Fruit fly (Drosophila melanogaster): ENCODE data around the gene Frq1.

Frq1 gene

DNA sequence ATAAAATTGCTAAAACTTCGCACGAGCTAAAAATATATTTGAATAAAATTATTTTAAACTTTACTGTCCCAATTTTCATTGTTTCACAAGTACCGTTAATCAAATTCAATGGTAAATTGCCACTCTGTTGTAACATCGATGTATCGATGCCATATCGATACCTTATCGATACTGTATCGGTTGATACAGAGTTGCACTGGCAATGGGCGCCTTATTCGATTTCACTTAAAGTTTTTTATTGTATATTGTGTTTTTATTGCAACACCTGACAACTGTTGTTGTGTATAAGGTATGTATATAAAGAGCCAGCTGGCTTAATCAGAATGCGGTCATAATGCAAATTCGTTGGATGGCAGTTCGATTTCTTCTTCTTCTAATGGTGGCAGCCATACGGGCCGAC is 16.9 kb upstream of the Frq1 start, which contains the start of gene CG43229:
TSS of gene CG43229 (plus strand) at position 246 of the 400 bp plus-strand sequence.
- TF ChIP-seq CG12071 (GFP tag; optimal IDR thresholded peaks at IDR 0.05) (no peak), CG12219 (GFP tag; optimal IDR thresholded peaks at IDR 0.05) (no peak), CG14667 (GFP tag; IDR thresholded peaks at IDR 0.05) (no peak), CG14441 (GFP tag; IDR thresholded peaks at IDR 0.05) (no peak), CG9215 (GFP tag; IDR thresholded peaks at IDR 0.05) (no peak), sna (GFP tag; IDR thresholded peaks at IDR 0.05; ENCODE audit: partially characterized antibody) (0 out of 2 replicates have a peak, but pooled peaks have one; percentile 37), Abd-B (GFP tag; optimal IDR thresholded peaks at IDR 0.05) (no peak), Dfd (GFP tag; optimal IDR thresholded peaks at IDR 0.05) (no peak), HHEX (GFP tag; optimal IDR thresholded peaks at IDR 0.05) (no peak), CG8388 (GFP tag; optimal IDR thresholded peaks at IDR 0.05) (no peak), hb (GFP tag; IDR thresholded peaks at IDR 0.05; ENCODE audit: partially characterized antibody) (peak; percentile 71; the same call in 2 of the 3 replicates), Hr3 (GFP tag; optimal IDR thresholded peaks at IDR 0.05) (no peak), Blimp-1 (GFP tag; optimal IDR thresholded peaks at IDR 0.05) (no peak), ap (GFP tag; IDR thresholded peaks at IDR 0.05) (no peak), D19A (tag; optimal IDR thresholded peaks at IDR 0.05) (no peak), corto (GFP tag; optimal IDR thresholded peaks at IDR 0.05) (no peak), CG3407 (GFP tag; optimal IDR thresholded peaks at IDR 0.05) (no peak), pho (GFP tag; optimal IDR thresholded peaks at IDR 0.05) (no peak), klu (GFP tag; IDR thresholded peaks at IDR 0.05) (no peak), MESR4 (GFP tag; optimal IDR thresholded peaks at IDR 0.05) (no peak), Ada2b (GFP tag; IDR thresholded peaks at IDR 0.05) (no peak), Sox100B (GFP tag; optimal IDR thresholded peaks at IDR 0.05) (no peak), Hr51 (GFP tag; optimal IDR thresholded peaks at IDR 0.05) (no peak), CG4360 (GFP tag; IDR thresholded peaks at IDR 0.05) (no peak), gsb (GFP tag; IDR thresholded peaks at IDR 0.05) (no peak), yki (optimal IDR thresholded peaks at IDR 0.05) (no peak), Xrp1 (GFP tag; IDR thresholded peaks at IDR 0.05) (no peak), Deaf1 (tag; optimal IDR thresholded peaks at IDR 0.05) (no peak), Side (GFP tag; optimal IDR thresholded peaks at IDR 0.05) (no peak), bbx (GFP tag; IDR thresholded peaks at IDR 0.05; ENCODE audit: partially characterized antibody) (peak; percentile 85), Atf3 (GFP tag; optimal IDR thresholded peaks at IDR 0.05) (no peak), jigr1 (GFP tag; IDR thresholded peaks at IDR 0.05) (no peak), rib (GFP tag; IDR thresholded peaks at IDR 0.05) (no peak), usp (GFP tag; optimal IDR thresholded peaks at IDR 0.05) (no peak), CG15696 (tag; optimal IDR thresholded peaks at IDR 0.05) (no peak), kay (GFP tag; optimal IDR thresholded peaks at IDR 0.05) (no peak), CG30403 (GFP tag; optimal IDR thresholded peaks at IDR 0.05) (no peak), CG18476 (GFP tag; optimal IDR thresholded peaks at IDR 0.05) (no peak), tup (GFP tag; optimal IDR thresholded peaks at IDR 0.05) (no peak), E2f2 (GFP tag; IDR thresholded peaks at IDR 0.05) (peak; percentile 90), fd96Cb (tag; optimal IDR thresholded peaks at IDR 0.05) (no peak), CG13296 (GFP tag; optimal IDR thresholded peaks at IDR 0.05) (no peak), ewg (GFP tag; optimal IDR thresholded peaks at IDR 0.05) (no peak), wdn (GFP tag; IDR thresholded peaks at IDR 0.05) (no peak), Dbx (GFP tag; IDR thresholded peaks at IDR 0.05) (no peak), danr (GFP tag; IDR thresholded peaks at IDR 0.05) (no peak), CG12942 (GFP tag; optimal IDR thresholded peaks at IDR 0.05) (no peak), CG6689 (GFP tag; IDR thresholded peaks at IDR 0.05) (no peak), CG11695 (GFP tag; IDR thresholded peaks at IDR 0.05) (no peak), Fer3 (tag; optimal IDR thresholded peaks at IDR 0.05) (no peak), luna (GFP tag; optimal IDR thresholded peaks at IDR 0.05) (no peak), fu2 (GFP tag; optimal IDR thresholded peaks at IDR 0.05) (no peak), Chrac-16 (GFP tag; optimal IDR thresholded peaks at IDR 0.05) (no peak)

Data from whole organism, embryonic.